Worm (Caenorhabditis elegans) whole organism, L1 larva: Measurements from ENCODE around the gene zig-12.

Source experiments
- C16A3.4 ChIP-seq: fragments of 150-350 bp; optimal IDR thresholded peaks from 2 replicates; lab custom pipeline; 2014; ENCODE audit warnings: missing biosample characterization, missing genetic modification characterization
- C34B4.2 ChIP-seq: sonication (generic microtip); optimal IDR thresholded peaks from 2 replicates; lab custom pipeline; 2017; ENCODE audit warnings: mild to moderate bottlenecking, missing genetic modification characterization, missing compliant biosample characterization
- Y116A8C.19 ChIP-seq: sonication (generic microtip); optimal IDR thresholded peaks from 2 replicates; lab custom pipeline; 2016; ENCODE audit warnings: missing compliant biosample characterization, missing genetic modification characterization, borderline replicate concordance
- alr-1 ChIP-seq: fragments of 200-800 bp; sonication (Bioruptor generic); optimal IDR thresholded peaks from 2 replicates; lab custom pipeline; 2018; ENCODE audit warnings: borderline replicate concordance, mild to moderate bottlenecking, missing genetic modification characterization, missing compliant biosample characterization
- ceh-63 ChIP-seq: fragments of 200-800 bp; sonication (Bioruptor generic); optimal IDR thresholded peaks from 2 replicates; lab custom pipeline; 2018; ENCODE audit warnings: mild to moderate bottlenecking, missing genetic modification characterization, missing compliant biosample characterization
- ceh-8 ChIP-seq: fragments of 200-800 bp; sonication (Bioruptor generic); optimal IDR thresholded peaks from 2 replicates; lab custom pipeline; 2018; ENCODE audit warnings: mild to moderate bottlenecking, missing genetic modification characterization, moderate library complexity, missing compliant biosample characterization
- ceh-88 ChIP-seq: fragments of 200-800 bp; sonication (Bioruptor generic); IDR thresholded peaks from 2 replicates; pipeline ENCODE4 v1.3.6; 2022; ENCODE audit warnings: missing genetic modification characterization, missing compliant biosample characterization
- ceh-90 ChIP-seq: sonication (generic microtip); optimal IDR thresholded peaks from 2 replicates; lab custom pipeline; 2016; ENCODE audit warnings: missing genetic modification characterization, missing compliant biosample characterization
- dsc-1 ChIP-seq: sonication (generic microtip); optimal IDR thresholded peaks from 2 replicates; lab custom pipeline; 2016; ENCODE audit warnings: mild to moderate bottlenecking, missing genetic modification characterization, missing compliant biosample characterization
- egl-27 ChIP-seq, 2 experiments: fragments of 150-350 bp in 1 of 2; sonication (generic microtip); optimal IDR thresholded peaks; 3 replicates each; lab custom pipeline; 2017 to 2018; ENCODE audit warnings: missing biosample characterization in 2 of 2, missing genetic modification characterization in 2 of 2, missing genetic modification reagents in 2 of 2
- elt-2 ChIP-seq: sonication (generic microtip); optimal IDR thresholded peaks from 2 replicates; lab custom pipeline; 2016; ENCODE audit warnings: missing genetic modification characterization, mild to moderate bottlenecking, inconsistent platforms, missing compliant biosample characterization, missing genetic modification reagents
- fkh-10 ChIP-seq: sonication (generic microtip); optimal IDR thresholded peaks from 2 replicates; lab custom pipeline; 2017; ENCODE audit warnings: missing biosample characterization, missing genetic modification reagents, missing genetic modification characterization
- fkh-4 ChIP-seq: sonication (generic microtip); optimal IDR thresholded peaks from 2 replicates; lab custom pipeline; 2016; ENCODE audit warnings: missing compliant biosample characterization, missing genetic modification characterization, borderline replicate concordance
- fkh-8 ChIP-seq: sonication (generic microtip); optimal IDR thresholded peaks from 2 replicates; lab custom pipeline; 2016; ENCODE audit warnings: mild to moderate bottlenecking, missing genetic modification characterization, missing compliant biosample characterization
- grh-1 ChIP-seq: fragments of 200-800 bp; sonication (Bioruptor generic); IDR thresholded peaks from 2 replicates; pipeline ENCODE4 v1.3.6; 2022; ENCODE audit warnings: missing genetic modification reagents, missing genetic modification characterization, missing compliant biosample characterization
- hlh-17 ChIP-seq: fragments of 200-800 bp; sonication (Bioruptor generic); optimal IDR thresholded peaks from 2 replicates; lab custom pipeline; 2018; ENCODE audit warnings: missing genetic modification characterization, mild to moderate bottlenecking, missing compliant biosample characterization, moderate library complexity, borderline replicate concordance
- hlh-4 ChIP-seq: sonication (generic microtip); optimal IDR thresholded peaks from 2 replicates; lab custom pipeline; 2016; ENCODE audit warnings: mild to moderate bottlenecking, missing genetic modification characterization, missing compliant biosample characterization
- hpl-2 ChIP-seq: fragments of 150-350 bp; optimal IDR thresholded peaks from 2 replicates; lab custom pipeline; 2014; ENCODE audit warnings: missing biosample characterization, missing genetic modification reagents, missing genetic modification characterization
- isw-1 ChIP-seq: fragments of 200-800 bp; sonication (Bioruptor generic); IDR thresholded peaks from 2 replicates; pipeline ENCODE4 v1.3.6; 2022; ENCODE audit warnings: missing genetic modification characterization, missing compliant biosample characterization
- lin-15B ChIP-seq: fragments of 150-350 bp; sonication (generic microtip); optimal IDR thresholded peaks from 3 replicates; lab custom pipeline; 2014; ENCODE audit warnings: missing biosample characterization, missing genetic modification characterization
- lin-35 ChIP-seq, 2 experiments: fragments of 150-350 bp; optimal IDR thresholded peaks; 2 replicates each; lab custom pipeline; 2014; ENCODE audit warnings: missing biosample characterization in 2 of 2, missing genetic modification characterization in 2 of 2, missing genetic modification reagents in 2 of 2
- lin-39 ChIP-seq: fragments of 150-350 bp; optimal IDR thresholded peaks from 2 replicates; lab custom pipeline; 2014; ENCODE audit warnings: missing biosample characterization, missing genetic modification reagents, missing genetic modification characterization
- lir-3 ChIP-seq: sonication (generic microtip); optimal IDR thresholded peaks from 2 replicates; lab custom pipeline; 2016; ENCODE audit warnings: mild to moderate bottlenecking, missing genetic modification characterization, moderate library complexity, missing compliant biosample characterization; ENCODE audit not compliant: poor library complexity
- mab-9 ChIP-seq: fragments of 200-800 bp; sonication (Bioruptor generic); IDR thresholded peaks from 2 replicates; pipeline ENCODE4 v1.3.6; 2022; ENCODE audit warnings: missing genetic modification reagents, missing genetic modification characterization, missing compliant biosample characterization
- mef-2 ChIP-seq: fragments of 150-350 bp; optimal IDR thresholded peaks from 2 replicates; lab custom pipeline; 2014; ENCODE audit warnings: missing biosample characterization, missing genetic modification characterization
- mep-1 ChIP-seq: fragments of 150-350 bp; optimal IDR thresholded peaks from 2 replicates; lab custom pipeline; 2014; ENCODE audit warnings: missing biosample characterization, missing genetic modification characterization
- nhr-11 ChIP-seq: fragments of 150-350 bp; optimal IDR thresholded peaks from 2 replicates; lab custom pipeline; 2014; ENCODE audit warnings: missing biosample characterization, missing genetic modification characterization
- nhr-12 ChIP-seq: sonication (generic microtip); optimal IDR thresholded peaks from 2 replicates; lab custom pipeline; 2017; ENCODE audit warnings: missing biosample characterization, missing genetic modification characterization
- nhr-20 ChIP-seq: sonication (generic microtip); optimal IDR thresholded peaks from 2 replicates; lab custom pipeline; 2016; ENCODE audit warnings: mild to moderate bottlenecking, missing genetic modification characterization, missing compliant biosample characterization
- nhr-237 ChIP-seq: fragments of 150-350 bp; optimal IDR thresholded peaks from 2 replicates; lab custom pipeline; 2014; ENCODE audit warnings: missing biosample characterization, missing genetic modification characterization
- nhr-28 ChIP-seq: fragments of 150-350 bp; optimal IDR thresholded peaks from 2 replicates; lab custom pipeline; 2014; ENCODE audit warnings: missing biosample characterization, missing genetic modification characterization
- nhr-47 ChIP-seq: sonication (generic microtip); optimal IDR thresholded peaks from 2 replicates; lab custom pipeline; 2016; ENCODE audit warnings: mild to moderate bottlenecking, missing genetic modification characterization, moderate library complexity, missing compliant biosample characterization
- nhr-71 ChIP-seq: sonication (generic microtip); optimal IDR thresholded peaks from 2 replicates; lab custom pipeline; 2016; ENCODE audit warnings: mild to moderate bottlenecking, missing genetic modification characterization, moderate library complexity, missing compliant biosample characterization
- nhr-85 ChIP-seq: sonication (generic microtip); peaks from one replicate; lab custom pipeline; 2016; ENCODE audit warnings: missing genetic modification characterization, inconsistent platforms, missing compliant biosample characterization
- nhr-90 ChIP-seq: sonication (generic microtip); optimal IDR thresholded peaks from 2 replicates; lab custom pipeline; 2016; ENCODE audit warnings: mild to moderate bottlenecking, missing genetic modification characterization, missing compliant biosample characterization; ENCODE audit not compliant: poor library complexity
- pax-3 ChIP-seq: fragments of 200-800 bp; sonication (Bioruptor generic); optimal IDR thresholded peaks from 2 replicates; lab custom pipeline; 2018; ENCODE audit warnings: mild to moderate bottlenecking, missing genetic modification characterization, moderate library complexity, missing compliant biosample characterization
- rnt-1 ChIP-seq: sonication (generic microtip); optimal IDR thresholded peaks from 2 replicates; lab custom pipeline; 2016; ENCODE audit warnings: mild to moderate bottlenecking, missing genetic modification characterization, moderate library complexity, missing compliant biosample characterization
- snpc-4 ChIP-seq: fragments of 150-350 bp; optimal IDR thresholded peaks from 2 replicates; lab custom pipeline; 2014; ENCODE audit warnings: missing biosample characterization, missing genetic modification characterization
- snu-23 ChIP-seq: sonication (generic microtip); optimal IDR thresholded peaks from 2 replicates; lab custom pipeline; 2016; ENCODE audit warnings: missing genetic modification characterization, missing compliant biosample characterization
- sox-4 ChIP-seq: sonication (generic microtip); optimal IDR thresholded peaks from 2 replicates; lab custom pipeline; 2016; ENCODE audit warnings: missing genetic modification characterization, missing compliant biosample characterization
- swsn-7 ChIP-seq: sonication (generic microtip); optimal IDR thresholded peaks from 2 replicates; lab custom pipeline; 2016; ENCODE audit warnings: missing genetic modification characterization, missing compliant biosample characterization
- unc-130 ChIP-seq: fragments of 150-350 bp; optimal IDR thresholded peaks from 2 replicates; lab custom pipeline; 2017; ENCODE audit warnings: missing biosample characterization, missing genetic modification characterization, inconsistent platforms
- vab-15 ChIP-seq: sonication (generic microtip); optimal IDR thresholded peaks from 2 replicates; lab custom pipeline; 2017; ENCODE audit warnings: missing genotype, mild to moderate bottlenecking, missing genetic modification characterization, missing compliant biosample characterization
- zip-4 ChIP-seq: fragments of 200-800 bp; sonication (Bioruptor generic); optimal IDR thresholded peaks from 2 replicates; lab custom pipeline; 2018; ENCODE audit warnings: mild to moderate bottlenecking, missing genetic modification characterization, moderate library complexity, missing compliant biosample characterization

Gene zig-12

DNA sequence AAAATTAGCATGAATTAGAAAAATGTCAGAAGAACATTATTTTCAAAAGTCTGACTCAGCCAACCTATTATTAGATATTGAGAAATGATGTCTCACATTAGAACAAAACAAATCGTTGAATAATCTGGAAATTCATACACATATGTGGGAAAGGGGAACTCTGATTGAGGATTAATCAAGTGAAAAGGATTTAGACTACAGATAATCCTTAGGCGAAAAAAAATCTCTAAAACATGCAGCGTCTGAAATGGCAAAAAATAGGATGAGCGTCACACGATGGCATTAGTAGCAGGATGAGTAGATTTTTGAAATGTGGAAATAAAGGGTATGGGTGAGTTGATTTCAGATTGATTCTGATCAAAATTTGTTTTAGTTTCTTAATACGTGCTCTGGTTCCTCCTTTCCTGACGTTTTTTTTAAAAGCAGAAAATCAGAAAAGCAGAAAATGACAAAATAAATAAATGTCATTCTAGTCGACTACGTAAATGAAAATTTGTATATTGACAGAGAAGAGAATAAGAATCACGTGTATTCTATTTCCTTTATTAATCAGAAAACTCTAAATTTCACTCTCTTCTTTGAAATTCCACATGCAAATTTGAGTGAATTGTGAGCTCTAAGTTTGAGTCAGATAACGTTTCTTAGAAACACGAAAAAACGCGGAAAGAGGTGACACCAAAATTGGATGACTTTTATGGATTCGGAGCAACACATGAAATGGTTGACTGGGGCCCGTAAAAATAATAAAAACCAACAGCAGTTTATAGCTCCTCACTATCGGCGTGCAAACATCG is 19.3 kb upstream of the zig-12 start:
- TF ChIP-seq dsc-1: peak; percentile 91
- TF ChIP-seq swsn-7 (tag; lab: Kevin White, UChicago): no peak
- no peak for TF ChIP-seq Y116A8C.19
- no peak for TF ChIP-seq sox-4 (tag; lab: Kevin White, UChicago)
- peak; percentile 66 for TF ChIP-seq nhr-71
- no peak for TF ChIP-seq mab-9 (GFP tag; lab: Robert Waterston, UW)
- peak; percentile 44 for TF ChIP-seq nhr-47 (tag; lab: Kevin White, UChicago)
- peak; percentile 12 for TF ChIP-seq pax-3 (tag; lab: Kevin White, UChicago)
- TF ChIP-seq nhr-12 (tag; lab: Kevin White, UChicago): no peak
- TF ChIP-seq snpc-4 (tag; lab: Kevin White, UChicago): no peak
- TF ChIP-seq nhr-20 (tag; lab: Kevin White, UChicago): peak; percentile 20
- TF ChIP-seq hlh-4: no peak
- peak; percentile 54 for TF ChIP-seq ceh-8
- TF ChIP-seq fkh-8 (tag; lab: Kevin White, UChicago): peak; percentile 74
- TF ChIP-seq fkh-10 (GFP tag; lab: Kevin White, UChicago): peak; percentile 18

DNA sequence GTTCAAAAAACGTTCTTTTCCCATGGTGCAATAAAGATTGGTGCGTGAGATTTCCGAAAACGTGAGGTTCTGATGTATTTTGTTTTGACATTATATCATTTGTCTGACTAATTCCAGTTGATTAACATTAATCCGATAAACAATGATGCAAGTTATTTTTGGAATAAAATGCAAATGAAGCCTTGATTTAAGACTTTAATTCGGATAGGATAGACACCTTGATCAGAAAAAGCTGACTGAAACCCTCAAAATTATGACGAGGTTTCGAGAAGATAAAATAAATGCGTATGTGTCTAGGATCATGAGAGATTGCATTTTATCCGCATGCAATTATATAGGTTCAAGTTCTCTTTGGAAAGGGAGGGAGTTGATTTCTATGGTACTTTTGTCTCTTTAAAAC is 18.2 kb upstream of the zig-12 start:
- TF ChIP-seq dsc-1 (peak; percentile 91), fkh-8 (tag; lab: Kevin White, UChicago) (peak; percentile 44), pax-3 (tag; lab: Kevin White, UChicago) (peak; percentile 2), mep-1 (tag; lab: Kevin White, UChicago) (no peak), ceh-8 (no peak), isw-1 (GFP tag; lab: Robert Waterston, UW) (no peak)

DNA sequence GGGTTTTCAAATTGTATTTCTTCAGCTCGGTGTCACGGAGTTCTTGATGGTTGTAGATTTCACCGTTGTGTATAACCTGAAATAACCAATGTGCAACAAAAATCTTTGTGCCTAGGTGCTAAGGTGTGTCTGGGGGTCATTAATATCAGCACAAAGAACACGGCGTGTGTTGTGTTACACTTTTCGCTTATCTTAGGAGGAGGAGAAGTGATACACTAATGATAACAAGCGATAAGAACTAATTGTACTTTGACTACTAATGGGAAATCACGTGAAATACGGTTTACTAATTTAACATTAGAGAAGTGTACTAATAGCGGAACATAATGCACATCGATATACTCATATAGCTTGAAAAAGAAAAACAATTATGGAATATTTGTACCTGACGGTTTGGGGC is 13.5 kb upstream of the zig-12 start:
- TF ChIP-seq nhr-20 (tag; lab: Kevin White, UChicago): peak; percentile 63
- TF ChIP-seq C16A3.4 (tag; lab: Kevin White, UChicago): no peak
- peak; percentile 42 for TF ChIP-seq nhr-90
- no peak for TF ChIP-seq zip-4 (GFP tag; lab: Kevin White, UChicago)
- TF ChIP-seq nhr-28: no peak
- TF ChIP-seq swsn-7 (tag; lab: Kevin White, UChicago): no peak
- TF ChIP-seq nhr-71: peak; percentile 53
- peak; percentile 91 for TF ChIP-seq elt-2 (tag; lab: Kevin White, UChicago)
- TF ChIP-seq unc-130 (tag; lab: Kevin White, UChicago): no peak
- no peak for TF ChIP-seq ceh-88
- no peak for TF ChIP-seq ceh-90 (tag; lab: Kevin White, UChicago)
- TF ChIP-seq nhr-85 (tag; lab: Kevin White, UChicago): no peak
- TF ChIP-seq grh-1 (GFP tag; lab: Robert Waterston, UW): 0 out of 2 replicates have a peak, but pooled peaks have one; percentile 5
- no peak for TF ChIP-seq lin-39
- TF ChIP-seq egl-27 (tag; optimal IDR thresholded peaks at IDR 0.05; lab: Kevin White, UChicago): no peak
- peak in 1 of 2 experiments; percentile 67 for TF ChIP-seq lin-35 (GFP tag; optimal IDR thresholded peaks at IDR 0.05; lab: Kevin White, UChicago)
- no peak for TF ChIP-seq nhr-47 (tag; lab: Kevin White, UChicago)
- TF ChIP-seq snu-23 (GFP tag; lab: Kevin White, UChicago): peak; percentile 15
- TF ChIP-seq Y116A8C.19: no peak
- no peak for TF ChIP-seq hlh-4
- no peak for TF ChIP-seq pax-3 (tag; lab: Kevin White, UChicago)
- no peak for TF ChIP-seq lir-3 (tag; lab: Kevin White, UChicago)
- no peak for TF ChIP-seq ceh-8
- TF ChIP-seq nhr-12 (tag; lab: Kevin White, UChicago): no peak
- TF ChIP-seq nhr-237 (tag; lab: Kevin White, UChicago): no peak
- TF ChIP-seq snpc-4 (tag; lab: Kevin White, UChicago): no peak
- no peak for TF ChIP-seq rnt-1 (tag; lab: Kevin White, UChicago)
- no peak for TF ChIP-seq hlh-17
- TF ChIP-seq lin-15B: no peak
- no peak for TF ChIP-seq nhr-11 (tag; lab: Kevin White, UChicago)
- TF ChIP-seq mef-2: no peak
- no peak for TF ChIP-seq ceh-63
- no peak for TF ChIP-seq fkh-4 (tag; lab: Kevin White, UChicago)
- no peak for TF ChIP-seq vab-15 (tag; lab: Kevin White, UChicago)
- no peak for TF ChIP-seq sox-4 (tag; lab: Kevin White, UChicago)
- TF ChIP-seq dsc-1: no peak
- TF ChIP-seq C34B4.2 (tag; lab: Kevin White, UChicago): no peak
- no peak for TF ChIP-seq hpl-2 (GFP tag; lab: Kevin White, UChicago)
- no peak for TF ChIP-seq alr-1 (tag; lab: Kevin White, UChicago)
